Worm (Caenorhabditis elegans) whole organism, dauer: ENCODE measurements around the gene Y39B6A.29.

Source experiments
- unc-62 ChIP-seq: sonication (generic microtip); optimal IDR thresholded peaks from 2 replicates; lab custom pipeline; 2017; ENCODE audit warnings: missing biosample characterization, missing genetic modification reagents, missing genetic modification characterization

Y39B6A.29 gene

DNA sequence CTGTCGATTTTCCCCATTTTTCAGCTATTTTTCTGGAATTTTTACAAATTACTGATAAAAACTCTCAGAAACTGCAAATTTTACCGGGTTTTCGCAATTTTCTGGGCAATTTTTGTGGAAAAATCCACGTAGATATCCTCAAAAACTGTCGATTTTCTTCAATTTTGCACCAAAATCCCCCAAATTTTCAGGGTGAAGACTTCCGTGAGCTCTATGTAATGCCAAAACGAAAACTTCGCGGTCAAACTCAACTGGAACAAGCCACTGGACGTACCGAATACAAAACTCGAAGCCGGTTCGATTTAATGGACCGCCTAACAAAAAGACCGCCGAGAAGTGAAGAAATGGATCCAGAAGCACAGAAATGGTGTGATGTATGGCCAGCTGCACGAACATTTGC lies 42.8 kb downstream of the Y39B6A.29 start:
- TF ChIP-seq unc-62 (GFP tag; lab: Kevin White, UChicago): no peak

DNA sequence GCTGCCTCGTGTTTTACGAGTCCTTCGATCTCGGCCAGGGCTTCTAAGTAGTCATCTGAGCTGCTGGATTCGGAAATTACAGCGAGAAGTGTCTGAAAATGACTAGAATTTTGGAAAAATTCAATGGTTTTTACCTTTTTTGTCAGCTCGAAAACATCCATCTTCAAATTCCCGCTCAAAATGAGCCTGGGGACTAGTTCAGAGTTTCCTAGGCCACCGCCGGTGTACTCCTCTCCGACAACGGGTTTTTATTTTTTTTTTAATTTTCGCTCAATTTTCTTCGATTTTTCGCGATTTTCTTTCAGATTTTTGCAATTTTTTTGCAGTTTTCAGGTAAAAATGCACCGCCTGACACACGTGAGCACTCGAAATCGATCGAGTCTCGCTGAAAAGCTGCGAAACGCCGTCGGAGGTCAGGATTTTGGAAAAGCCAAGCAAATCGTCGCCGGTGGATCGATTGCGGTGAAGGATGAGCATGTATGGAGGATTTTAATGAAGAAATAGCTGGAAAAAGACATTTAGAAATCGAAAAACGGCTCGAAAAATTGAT lies 43.5 kb downstream of the Y39B6A.29 start, which contains the start of the genes mrps-35 and sws-1:
TSS of gene mrps-35 (plus strand) at position 327 of the 550 bp plus-strand sequence.
TSS of gene sws-1 (minus strand) at position 500 of the 550 bp plus-strand sequence.
- no peak for TF ChIP-seq unc-62 (GFP tag; lab: Kevin White, UChicago)

- TF ChIP-seq unc-62 (GFP tag; lab: Kevin White, UChicago): no peak
These were observed 46.3 kb downstream of the Y39B6A.29 start for ce11 chrV:18978301-18978700.

ce11 chrV:18977876-18978275 lies 46.7 kb downstream of the Y39B6A.29 start, which contains the start of gene Y39B6A.41:
TSS of gene Y39B6A.41 (minus strand) at chrV:18977976.
- no peak for TF ChIP-seq unc-62 (GFP tag; lab: Kevin White, UChicago)

ce11 chrV:18976539-18976938 lies 48.0 kb downstream of the Y39B6A.29 start:
- TF ChIP-seq unc-62 (GFP tag; lab: Kevin White, UChicago): no peak
